Worm (Caenorhabditis elegans) whole organism, late embryonic: ENCODE data around the gene C48B4.12.

Source experiments
- ama-1 ChIP-seq: fragments of 150-350 bp; optimal IDR thresholded peaks from 2 replicates; lab custom pipeline; 2014
- che-1 ChIP-seq: sonication (generic microtip); optimal IDR thresholded peaks from 2 replicates; lab custom pipeline; 2016; ENCODE audit warnings: mild to moderate bottlenecking, missing genetic modification characterization, missing compliant biosample characterization
- dmd-4 ChIP-seq: sonication (generic microtip); optimal IDR thresholded peaks from 2 replicates; lab custom pipeline; 2016; ENCODE audit warnings: borderline replicate concordance, missing genetic modification characterization, missing compliant biosample characterization
- ets-4 ChIP-seq: sonication (generic microtip); optimal IDR thresholded peaks from 2 replicates; lab custom pipeline; 2016; ENCODE audit warnings: missing genetic modification characterization, missing compliant biosample characterization
- fkh-10 ChIP-seq: fragments of 150-350 bp; optimal IDR thresholded peaks from 2 replicates; lab custom pipeline; 2014; ENCODE audit warnings: missing biosample characterization, missing genetic modification reagents, missing genetic modification characterization
- lin-11 ChIP-seq: fragments of 200-800 bp; sonication (Bioruptor generic); optimal IDR thresholded peaks from 2 replicates; lab custom pipeline; 2018; ENCODE audit warnings: mild to moderate bottlenecking, missing genetic modification characterization, missing compliant biosample characterization
- pag-3 ChIP-seq: sonication (generic microtip); optimal IDR thresholded peaks from 2 replicates; lab custom pipeline; 2016; ENCODE audit warnings: missing compliant biosample characterization, missing genetic modification characterization, borderline replicate concordance
- pha-4 ChIP-seq: fragments of 150-350 bp; optimal IDR thresholded peaks from 2 replicates; lab custom pipeline; 2018; ENCODE audit warnings: missing biosample characterization, missing genetic modification reagents, missing genetic modification characterization
- unc-86 ChIP-seq: sonication (generic microtip); optimal IDR thresholded peaks from 2 replicates; lab custom pipeline; 2016; ENCODE audit warnings: missing genetic modification characterization, missing compliant biosample characterization

DNA sequence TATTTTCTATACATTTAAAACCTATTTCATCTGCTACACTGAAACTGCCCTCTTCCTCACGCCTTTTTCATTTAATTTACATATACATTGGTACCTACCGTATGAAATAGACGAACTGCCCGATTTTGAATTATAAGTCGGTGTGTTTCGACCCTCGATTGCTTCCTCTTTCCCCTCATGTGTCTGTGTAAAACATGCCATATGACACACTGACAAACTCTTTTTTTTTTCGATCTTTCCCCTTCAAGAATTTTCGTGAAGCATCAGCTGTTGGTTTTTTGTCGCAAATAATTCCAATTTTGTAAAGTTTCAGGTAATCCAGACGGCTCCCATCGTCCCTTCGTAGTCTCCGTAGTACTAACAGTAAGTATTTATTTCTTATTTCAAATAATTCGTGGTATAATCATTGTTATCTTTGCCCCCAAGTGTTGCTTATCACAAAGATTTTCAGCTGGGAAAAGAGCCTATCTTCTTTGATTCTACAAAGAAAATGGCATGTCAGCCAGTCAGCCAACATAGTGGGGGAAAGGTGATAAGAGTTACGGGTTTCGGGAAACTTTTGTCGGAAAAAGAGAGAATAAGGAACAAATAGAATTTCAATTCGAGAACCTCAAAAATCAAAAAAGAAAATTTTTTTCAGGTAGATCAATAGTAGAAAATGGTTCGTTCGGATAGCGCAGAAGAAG, 24.8 kb downstream of the C48B4.12 start:
- TF ChIP-seq pag-3 (tag; lab: Kevin White, UChicago) (no peak), ets-4 (no peak), ama-1 (lab: Kevin White, UChicago) (no peak), dmd-4 (tag; lab: Kevin White, UChicago) (no peak), che-1 (tag; lab: Kevin White, UChicago) (no peak), lin-11 (tag; lab: Kevin White, UChicago) (no peak), fkh-10 (GFP tag; lab: Kevin White, UChicago) (no peak), unc-86 (tag; lab: Kevin White, UChicago) (no peak), pha-4 (tag; lab: Kevin White, UChicago) (no peak)
